Worm (Caenorhabditis elegans) whole organism, mixed stage, embryonic: Measurements from ENCODE around the gene C49C3.21.

ENCODE experiments used
- M03D4.4 ChIP-seq: sonication (generic microtip); optimal IDR thresholded peaks from 2 replicates; lab custom pipeline; 2017; ENCODE audit warnings: mild to moderate bottlenecking, missing genetic modification characterization, missing compliant biosample characterization
- bed-3 ChIP-seq: fragments of 200-800 bp; sonication (Bioruptor generic); optimal IDR thresholded peaks from 3 replicates; lab custom pipeline; 2018; ENCODE audit warnings: mild to moderate bottlenecking, missing genetic modification characterization, moderate library complexity, missing compliant biosample characterization
- blmp-1 ChIP-seq: fragments of 150-350 bp; optimal IDR thresholded peaks from 2 replicates; lab custom pipeline; 2014; ENCODE audit warnings: missing biosample characterization, missing genetic modification characterization
- ceh-39 ChIP-seq: fragments of 150-350 bp; optimal IDR thresholded peaks from 2 replicates; lab custom pipeline; 2014; ENCODE audit warnings: missing biosample characterization, missing genetic modification characterization
- ceh-43 ChIP-seq: fragments of 200-800 bp; sonication (Bioruptor generic); optimal IDR thresholded peaks from 2 replicates; lab custom pipeline; 2018; ENCODE audit warnings: mild to moderate bottlenecking, missing genetic modification characterization, moderate library complexity, missing compliant biosample characterization
- ceh-83 ChIP-seq: fragments of 200-800 bp; sonication (Bioruptor generic); optimal IDR thresholded peaks from 2 replicates; lab custom pipeline; 2018; ENCODE audit warnings: mild to moderate bottlenecking, missing genetic modification characterization, missing compliant biosample characterization
- ces-1 ChIP-seq: fragments of 150-350 bp; optimal IDR thresholded peaks from 2 replicates; lab custom pipeline; 2014; ENCODE audit warnings: missing biosample characterization, missing genetic modification reagents, missing genetic modification characterization
- cnd-1 ChIP-seq: fragments of 200-800 bp; sonication (Bioruptor generic); optimal IDR thresholded peaks from 2 replicates; lab custom pipeline; 2018; ENCODE audit warnings: mild to moderate bottlenecking, missing genetic modification characterization, missing compliant biosample characterization
- drap-1 ChIP-seq: fragments of 200-800 bp; sonication (Bioruptor generic); optimal IDR thresholded peaks from 3 replicates; lab custom pipeline; 2018; ENCODE audit warnings: mild to moderate bottlenecking, missing genetic modification characterization, missing compliant biosample characterization
- elt-1 ChIP-seq: sonication (generic microtip); optimal IDR thresholded peaks from 2 replicates; lab custom pipeline; 2017; ENCODE audit warnings: missing genetic modification characterization, mild to moderate bottlenecking, missing compliant biosample characterization, antibody characterized with exemption, moderate library complexity, borderline replicate concordance; ENCODE audit not compliant: insufficient read depth
- elt-3 ChIP-seq: fragments of 150-350 bp; optimal IDR thresholded peaks from 2 replicates; lab custom pipeline; 2014; ENCODE audit warnings: missing biosample characterization, missing genetic modification characterization
- flh-1 ChIP-seq: fragments of 200-800 bp; sonication (Bioruptor generic); optimal IDR thresholded peaks from 2 replicates; lab custom pipeline; 2018; ENCODE audit warnings: mild to moderate bottlenecking, missing genetic modification characterization, moderate library complexity, missing compliant biosample characterization
- ham-2 ChIP-seq: fragments of 200-800 bp; sonication (Bioruptor generic); optimal IDR thresholded peaks from 2 replicates; lab custom pipeline; 2018; ENCODE audit warnings: mild to moderate bottlenecking, missing genetic modification characterization, missing compliant biosample characterization
- hlh-1 ChIP-seq: fragments of 150-350 bp; optimal IDR thresholded peaks from 2 replicates; lab custom pipeline; 2014; ENCODE audit warnings: missing biosample characterization, missing genetic modification reagents, missing genetic modification characterization
- lin-13 ChIP-seq: fragments of 150-350 bp; optimal IDR thresholded peaks from 2 replicates; lab custom pipeline; 2014; ENCODE audit warnings: missing biosample characterization, missing genetic modification characterization
- lin-32 ChIP-seq: fragments of 200-800 bp; sonication (Bioruptor generic); optimal IDR thresholded peaks from 2 replicates; lab custom pipeline; 2018; ENCODE audit warnings: mild to moderate bottlenecking, missing genetic modification characterization, missing compliant biosample characterization
- lsy-2 ChIP-seq: fragments of 150-350 bp; optimal IDR thresholded peaks from 2 replicates; lab custom pipeline; 2014; ENCODE audit warnings: missing biosample characterization, missing genetic modification characterization
- mab-5 ChIP-seq: fragments of 150-350 bp; optimal IDR thresholded peaks from 2 replicates; lab custom pipeline; 2014; ENCODE audit warnings: missing biosample characterization, missing genetic modification characterization
- mep-1 ChIP-seq: fragments of 150-350 bp; optimal IDR thresholded peaks from 2 replicates; lab custom pipeline; 2017; ENCODE audit warnings: missing biosample characterization, missing genetic modification reagents, missing genetic modification characterization, inconsistent platforms
- mls-2 ChIP-seq: sonication (generic microtip); optimal IDR thresholded peaks from 2 replicates; lab custom pipeline; 2016; ENCODE audit warnings: mild to moderate bottlenecking, missing genetic modification characterization, moderate library complexity, missing compliant biosample characterization
- nhr-12 ChIP-seq: fragments of 150-350 bp; optimal IDR thresholded peaks from 2 replicates; lab custom pipeline; 2014; ENCODE audit warnings: missing biosample characterization, missing genetic modification characterization
- nhr-237 ChIP-seq: fragments of 150-350 bp; optimal IDR thresholded peaks from 2 replicates; lab custom pipeline; 2014; ENCODE audit warnings: missing biosample characterization, missing genetic modification characterization
- nhr-28 ChIP-seq: fragments of 150-350 bp; optimal IDR thresholded peaks from 2 replicates; lab custom pipeline; 2014; ENCODE audit warnings: missing biosample characterization, missing genetic modification characterization
- nhr-76 ChIP-seq: sonication (generic microtip); optimal IDR thresholded peaks from 2 replicates; lab custom pipeline; 2017; ENCODE audit warnings: missing biosample characterization, missing genetic modification characterization
- pha-4 ChIP-seq: fragments of 150-350 bp; optimal IDR thresholded peaks from 2 replicates; lab custom pipeline; 2018; ENCODE audit warnings: missing biosample characterization, missing genetic modification reagents, missing genetic modification characterization
- sem-2 ChIP-seq: fragments of 200-800 bp; sonication (Bioruptor generic); optimal IDR thresholded peaks from 2 replicates; lab custom pipeline; 2018; ENCODE audit warnings: mild to moderate bottlenecking, missing genetic modification characterization, missing compliant biosample characterization
- snpc-4 ChIP-seq: fragments of 150-350 bp; optimal IDR thresholded peaks from 2 replicates; lab custom pipeline; 2014; ENCODE audit warnings: missing biosample characterization, missing genetic modification characterization
- sptf-1 ChIP-seq: sonication (generic microtip); optimal IDR thresholded peaks from 2 replicates; lab custom pipeline; 2017; ENCODE audit warnings: mild to moderate bottlenecking, missing genetic modification characterization, moderate library complexity, missing compliant biosample characterization
- tbx-8 ChIP-seq: fragments of 200-800 bp; sonication (Bioruptor generic); optimal IDR thresholded peaks from 2 replicates; lab custom pipeline; 2018; ENCODE audit warnings: mild to moderate bottlenecking, missing genetic modification characterization, moderate library complexity, missing compliant biosample characterization
- unc-120 ChIP-seq: sonication (generic microtip); optimal IDR thresholded peaks from 2 replicates; lab custom pipeline; 2017; ENCODE audit warnings: missing genetic modification characterization, missing compliant biosample characterization; ENCODE audit not compliant: poor library complexity, severe bottlenecking
- unc-39 ChIP-seq: fragments of 150-350 bp; optimal IDR thresholded peaks from 2 replicates; lab custom pipeline; 2014; ENCODE audit warnings: missing biosample characterization, missing genetic modification characterization
- unc-62 ChIP-seq: fragments of 150-350 bp; optimal IDR thresholded peaks from 2 replicates; lab custom pipeline; 2014; ENCODE audit warnings: missing biosample characterization, missing genetic modification reagents, missing genetic modification characterization
- zip-8 ChIP-seq: fragments of 150-350 bp; optimal IDR thresholded peaks from 2 replicates; lab custom pipeline; 2014; ENCODE audit warnings: missing biosample characterization, missing genetic modification characterization
- ztf-11 ChIP-seq: fragments of 150-350 bp; optimal IDR thresholded peaks from 2 replicates; lab custom pipeline; 2014; ENCODE audit warnings: missing biosample characterization, missing genetic modification characterization

Gene C49C3.21

DNA sequence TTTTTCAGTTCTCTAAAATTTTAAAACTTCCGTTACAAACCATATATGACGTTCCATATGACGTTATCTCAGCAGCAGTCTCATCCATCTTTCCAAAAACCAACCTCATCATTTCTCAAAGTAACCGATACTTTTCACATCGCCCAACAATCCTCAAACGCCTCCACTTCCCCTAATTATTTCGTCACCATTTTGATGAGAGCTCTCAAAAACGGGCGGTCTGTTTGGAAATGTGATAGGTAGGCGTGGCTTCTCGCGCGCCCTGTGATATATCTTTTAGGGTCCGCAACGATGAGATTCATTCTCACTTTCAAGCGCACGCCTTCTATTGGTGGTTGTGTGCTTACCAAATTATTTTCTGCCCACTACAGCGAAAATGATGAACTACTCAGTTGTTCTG lies 25.5 kb downstream of the C49C3.21 start, which contains the start of gene trh-1:
Gene trh-1 (plus strand): TSS at position 301 of the 400 bp plus-strand sequence.
- TF ChIP-seq unc-39 (tag; lab: Kevin White, UChicago) (no peak), ceh-43 (GFP tag; lab: Kevin White, UChicago) (no peak), ces-1 (GFP tag; lab: Kevin White, UChicago) (no peak), hlh-1 (no peak), nhr-237 (tag; lab: Kevin White, UChicago) (no peak), mls-2 (tag; lab: Kevin White, UChicago) (no peak), tbx-8 (no peak), lin-13 (tag; lab: Kevin White, UChicago) (no peak), mab-5 (no peak), nhr-76 (tag; lab: Kevin White, UChicago) (no peak), lin-32 (GFP tag; lab: Kevin White, UChicago) (no peak), cnd-1 (tag; lab: Kevin White, UChicago) (no peak), M03D4.4 (no peak), sem-2 (GFP tag; lab: Kevin White, UChicago) (no peak), elt-1 (no peak), nhr-28 (no peak), nhr-12 (no peak), flh-1 (GFP tag; lab: Kevin White, UChicago) (no peak), bed-3 (no peak)

DNA sequence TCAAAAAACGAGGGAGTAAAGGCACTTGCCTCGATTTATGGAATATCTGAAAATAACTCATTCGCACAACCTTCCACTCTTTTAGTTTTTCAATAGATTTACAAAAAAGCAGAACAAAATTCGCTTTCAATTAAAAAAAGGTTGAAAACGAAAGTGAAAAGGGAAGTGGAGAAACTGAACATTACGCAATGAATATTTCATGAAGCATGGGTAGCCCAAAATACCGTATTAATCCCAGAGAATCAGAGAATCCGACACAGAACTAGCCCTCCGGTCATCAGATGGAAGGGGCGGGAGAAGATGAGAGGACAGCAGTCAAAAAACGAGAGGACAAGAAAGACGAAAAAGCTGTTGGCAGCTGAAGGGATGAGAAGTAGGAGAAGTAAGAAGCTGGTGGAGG lies 28.7 kb downstream of the C49C3.21 start, which contains the start of gene C30H6.5:
Gene C30H6.5 (plus strand): TSS at position 301 of the 400 bp plus-strand sequence.
- TF ChIP-seq nhr-28, result no peak
- TF ChIP-seq nhr-76 (tag; lab: Kevin White, UChicago), result no peak
- no peak for TF ChIP-seq lin-13 (tag; lab: Kevin White, UChicago)
- peak; percentile 7 for TF ChIP-seq zip-8 (tag; lab: Kevin White, UChicago)
- no peak for TF ChIP-seq ztf-11 (tag; lab: Kevin White, UChicago)
- TF ChIP-seq pha-4, result no peak
- no peak for TF ChIP-seq cnd-1 (tag; lab: Kevin White, UChicago)
- TF ChIP-seq ceh-39, result no peak
- TF ChIP-seq unc-120 (tag; lab: Kevin White, UChicago), result no peak

DNA sequence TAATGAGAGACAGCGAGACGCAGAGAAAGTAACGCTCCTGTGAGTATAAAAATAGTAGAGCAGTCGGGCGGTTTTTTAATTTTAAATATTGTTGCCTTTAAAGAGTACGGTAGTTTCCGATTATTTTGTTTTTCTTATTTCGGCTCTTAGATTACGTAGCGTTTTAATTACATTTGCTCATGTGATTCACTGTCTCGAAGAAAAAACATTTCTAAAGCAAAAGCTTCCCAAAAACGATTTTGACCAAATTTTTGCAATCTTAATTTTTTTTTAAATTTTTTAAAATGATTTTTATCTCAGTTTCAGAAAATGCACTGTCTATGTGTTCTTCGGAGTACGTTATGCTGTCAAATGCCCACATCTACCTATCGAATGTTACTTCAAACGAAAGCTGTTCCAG lies 33.4 kb downstream of the C49C3.21 start, which contains the start of gene haf-1:
Gene haf-1 (plus strand): TSS at position 301 of the 400 bp plus-strand sequence.
- TF ChIP-seq elt-1 (no peak), sem-2 (GFP tag; lab: Kevin White, UChicago) (no peak), unc-62 (GFP tag; lab: Kevin White, UChicago) (no peak), unc-120 (tag; lab: Kevin White, UChicago) (no peak), mls-2 (tag; lab: Kevin White, UChicago) (no peak), tbx-8 (no peak), ham-2 (GFP tag; lab: Kevin White, UChicago) (no peak), mep-1 (tag; lab: Kevin White, UChicago) (no peak), sptf-1 (no peak), ceh-83 (GFP tag; lab: Kevin White, UChicago) (no peak), mab-5 (no peak), elt-3 (no peak)

DNA sequence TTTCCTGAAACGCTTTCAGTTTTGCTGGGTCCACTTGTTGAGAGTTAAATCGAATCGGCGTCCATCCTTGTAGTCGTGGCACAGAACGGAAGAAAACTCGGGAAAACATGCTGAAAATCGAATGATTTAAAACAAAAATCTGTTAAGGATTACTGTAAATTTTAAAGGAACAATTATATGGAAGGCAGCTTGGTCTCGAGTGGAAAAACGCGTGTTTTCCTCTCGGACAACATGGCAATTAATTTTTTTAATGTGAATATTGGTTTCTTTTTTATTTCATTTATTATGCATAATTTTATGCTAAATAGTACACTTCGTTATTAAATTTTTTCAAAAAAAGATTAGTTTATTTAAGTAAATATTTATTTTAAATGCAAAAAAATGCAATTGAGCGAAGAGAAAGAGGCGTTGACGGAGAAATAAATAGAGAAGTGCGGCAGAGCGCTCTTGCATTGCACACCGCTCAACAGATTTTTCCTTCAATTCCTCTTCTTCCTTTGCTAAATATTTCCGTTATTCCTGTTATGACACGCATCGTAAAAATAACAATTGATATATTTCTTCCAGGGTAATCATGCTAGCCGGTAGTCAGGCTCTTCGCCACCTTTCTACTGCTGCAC lies 37.4 kb downstream of the C49C3.21 start, which contains the start of the genes C30H6.9 and dlat-2:
Gene C30H6.9 (minus strand): TSS at position 110 of the 620 bp plus-strand sequence.
Gene dlat-2 (plus strand): TSS at position 566 of the 620 bp plus-strand sequence.
- TF ChIP-seq ces-1 (GFP tag; lab: Kevin White, UChicago), result peak; percentile 41
- no peak for TF ChIP-seq drap-1 (GFP tag; lab: Kevin White, UChicago)
- TF ChIP-seq elt-3, result no peak
- peak; percentile 22 for TF ChIP-seq mep-1 (tag; lab: Kevin White, UChicago)
- no peak for TF ChIP-seq unc-62 (GFP tag; lab: Kevin White, UChicago)
- TF ChIP-seq hlh-1, result no peak
- no peak for TF ChIP-seq ham-2 (GFP tag; lab: Kevin White, UChicago)
- peak; percentile 31 for TF ChIP-seq lsy-2
- TF ChIP-seq blmp-1 (tag; lab: Kevin White, UChicago), result no peak
- no peak for TF ChIP-seq lin-32 (GFP tag; lab: Kevin White, UChicago)
- no peak for TF ChIP-seq cnd-1 (tag; lab: Kevin White, UChicago)
- TF ChIP-seq nhr-12, result no peak
- TF ChIP-seq nhr-76 (tag; lab: Kevin White, UChicago), result no peak
- no peak for TF ChIP-seq M03D4.4
- no peak for TF ChIP-seq snpc-4 (tag; lab: Kevin White, UChicago)
- no peak for TF ChIP-seq mab-5
- no peak for TF ChIP-seq elt-1
- peak; percentile 38 for TF ChIP-seq pha-4
